Worm (Caenorhabditis elegans) whole organism, L4 larva: Measurements from ENCODE around the gene T18D3.9.

Experiments used
- F37D6.2 ChIP-seq: sonication (generic microtip); optimal IDR thresholded peaks from 2 replicates; lab custom pipeline; 2016; ENCODE audit warnings: mild to moderate bottlenecking, missing genetic modification characterization, missing compliant biosample characterization
- F49E8.2 ChIP-seq: sonication (generic microtip); optimal IDR thresholded peaks from 2 replicates; lab custom pipeline; 2016; ENCODE audit warnings: missing compliant biosample characterization, mild to moderate bottlenecking, missing genetic modification characterization, borderline replicate concordance
- Y5F2A.4 ChIP-seq: fragments of 200-800 bp; sonication (Bioruptor generic); optimal IDR thresholded peaks from 2 replicates; lab custom pipeline; 2018; ENCODE audit warnings: mild to moderate bottlenecking, missing genetic modification characterization, missing compliant biosample characterization
- Y75B8A.6 ChIP-seq: fragments of 200-800 bp; sonication (Bioruptor generic); IDR thresholded peaks from 2 replicates; pipeline ENCODE4 v1.3.6; 2022; ENCODE audit warnings: missing genetic modification reagents, missing genetic modification characterization, missing compliant biosample characterization
- ctbp-1 ChIP-seq: fragments of 200-800 bp; sonication (Bioruptor generic); IDR thresholded peaks from 2 replicates; pipeline ENCODE4 v1.3.6; 2022; ENCODE audit warnings: missing genetic modification reagents, missing genetic modification characterization, missing compliant biosample characterization
- daf-12 ChIP-seq: fragments of 150-350 bp; optimal IDR thresholded peaks from 2 replicates; lab custom pipeline; 2014; ENCODE audit warnings: missing biosample characterization, missing genetic modification reagents, missing genetic modification characterization
- dmd-6 ChIP-seq: fragments of 200-800 bp; sonication (Bioruptor generic); IDR thresholded peaks from 2 replicates; pipeline ENCODE4 v1.3.6; 2022; ENCODE audit warnings: missing genetic modification reagents, missing genetic modification characterization, missing compliant biosample characterization
- egl-43 ChIP-seq: fragments of 200-800 bp; sonication (Bioruptor generic); IDR thresholded peaks from 2 replicates; pipeline ENCODE4 v1.3.6; 2022; ENCODE audit warnings: missing genetic modification reagents, missing genetic modification characterization, missing compliant biosample characterization
- nhr-25 ChIP-seq: sonication (generic microtip); optimal IDR thresholded peaks from 2 replicates; lab custom pipeline; 2017; ENCODE audit warnings: missing genetic modification characterization, mild to moderate bottlenecking, missing compliant biosample characterization, antibody characterized with exemption, moderate library complexity, borderline replicate concordance; ENCODE audit not compliant: insufficient read depth
- nhr-28 ChIP-seq: fragments of 150-350 bp; optimal IDR thresholded peaks from 2 replicates; lab custom pipeline; 2014; ENCODE audit warnings: missing biosample characterization, missing genetic modification characterization
- nhr-48 ChIP-seq: sonication (generic microtip); optimal IDR thresholded peaks from 2 replicates; lab custom pipeline; 2016; ENCODE audit warnings: mild to moderate bottlenecking, missing genetic modification characterization, missing compliant biosample characterization
- nhr-76 ChIP-seq: fragments of 150-350 bp; optimal IDR thresholded peaks from 2 replicates; lab custom pipeline; 2014; ENCODE audit warnings: missing biosample characterization, missing genetic modification characterization
- unc-62 ChIP-seq, 3 experiments: fragments of 150-350 bp in 1 of 3; sonication (generic microtip); optimal IDR thresholded peaks in 2 of 3; peaks in 1 of 3; 1 replicate in 1 of 3; 2 replicates in 2 of 3; lab custom pipeline; 2014 to 2017; ENCODE audit warnings: missing biosample characterization in 3 of 3, missing genetic modification characterization in 3 of 3, missing genetic modification reagents in 3 of 3, missing genotype in 1 of 3

DNA sequence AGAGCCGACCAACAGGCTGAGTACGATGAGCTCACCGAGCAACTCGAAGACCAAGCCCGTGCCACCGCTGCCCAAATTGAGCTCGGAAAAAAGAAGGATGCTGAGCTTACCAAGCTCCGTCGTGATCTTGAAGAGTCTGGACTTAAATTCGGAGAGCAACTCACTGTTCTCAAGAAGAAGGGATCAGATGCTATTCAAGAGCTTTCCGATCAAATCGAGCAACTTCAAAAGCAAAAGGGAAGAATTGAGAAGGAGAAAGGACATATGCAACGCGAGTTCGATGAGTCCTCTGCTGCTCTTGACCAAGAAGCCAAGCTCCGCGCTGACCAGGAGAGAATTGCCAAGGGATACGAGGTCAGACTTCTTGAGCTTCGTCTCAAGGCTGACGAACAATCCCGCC, 18.0 kb upstream of the T18D3.9 start:
- TF ChIP-seq nhr-25: no peak
- no peak for TF ChIP-seq egl-43 (GFP tag; lab: Robert Waterston, UW)
- TF ChIP-seq ctbp-1 (GFP tag; lab: Robert Waterston, UW): no peak
- TF ChIP-seq dmd-6 (GFP tag; lab: Robert Waterston, UW): no peak
- no peak for TF ChIP-seq nhr-28
- TF ChIP-seq nhr-48 (tag; lab: Kevin White, UChicago): no peak
- TF ChIP-seq nhr-76 (tag; lab: Kevin White, UChicago): no peak
- no peak for TF ChIP-seq F49E8.2 (tag; lab: Kevin White, UChicago)
- TF ChIP-seq unc-62 (GFP tag; optimal IDR thresholded peaks at IDR 0.05 in 1 of 2; lab: Kevin White, UChicago): no peak
- no peak for TF ChIP-seq unc-62 (tag; optimal IDR thresholded peaks at IDR 0.05; lab: Kevin White, UChicago)
- no peak for TF ChIP-seq F37D6.2
- no peak for TF ChIP-seq Y75B8A.6 (GFP tag; lab: Robert Waterston, UW)
- no peak for TF ChIP-seq Y5F2A.4 (GFP tag; lab: Kevin White, UChicago)
- no peak for TF ChIP-seq daf-12 (tag; lab: Kevin White, UChicago)
